Fruit fly (Drosophila melanogaster) whole organism, adult: ENCODE results near the gene Pmi.

ENCODE experiments used
- CG11617 ChIP-seq: fragments of 200-800 bp; sonication (Bioruptor generic); optimal IDR thresholded peaks from 2 replicates; lab custom pipeline; 2017; ENCODE audit warnings: mild to moderate bottlenecking, missing biosample characterization, missing genetic modification reagents, missing genetic modification characterization
- CG12768 ChIP-seq: fragments of 200-800 bp; sonication (Bioruptor generic); optimal IDR thresholded peaks from 2 replicates; lab custom pipeline; 2017; ENCODE audit warnings: missing biosample characterization, missing genetic modification characterization, mild to moderate bottlenecking, moderate library complexity, missing genetic modification reagents
- CG14711 ChIP-seq: fragments of 200-800 bp; sonication (Bioruptor generic); optimal IDR thresholded peaks from 2 replicates; lab custom pipeline; 2018; ENCODE audit warnings: missing biosample characterization, mild to moderate bottlenecking, missing genetic modification characterization, moderate library complexity
- CG1620 ChIP-seq: fragments of 200-800 bp; sonication (Bioruptor generic); optimal IDR thresholded peaks from 2 replicates; lab custom pipeline; 2016; ENCODE audit warnings: missing biosample characterization, missing genetic modification characterization
- CG33017 ChIP-seq: fragments of 200-800 bp; sonication (Bioruptor generic); optimal IDR thresholded peaks from 2 replicates; lab custom pipeline; 2018; ENCODE audit warnings: missing biosample characterization, mild to moderate bottlenecking, missing genetic modification characterization, moderate library complexity
- CG5204 ChIP-seq: fragments of 200-800 bp; sonication (Bioruptor generic); optimal IDR thresholded peaks from 2 replicates; lab custom pipeline; 2016; ENCODE audit warnings: missing biosample characterization, missing genetic modification characterization
- CG7045 ChIP-seq: fragments of 200-800 bp; sonication (Bioruptor generic); optimal IDR thresholded peaks from 2 replicates; lab custom pipeline; 2017; ENCODE audit warnings: missing biosample characterization, mild to moderate bottlenecking, missing genetic modification characterization
- CG7101 ChIP-seq: fragments of 200-800 bp; sonication (Bioruptor generic); optimal IDR thresholded peaks from 2 replicates; lab custom pipeline; 2018; ENCODE audit warnings: missing biosample characterization, mild to moderate bottlenecking, missing genetic modification characterization, moderate library complexity
- Clk ChIP-seq: fragments of 200-800 bp; sonication (Bioruptor generic); optimal IDR thresholded peaks from 2 replicates; lab custom pipeline; 2017; ENCODE audit warnings: missing biosample characterization, missing genetic modification characterization
- Crg-1 ChIP-seq: fragments of 200-800 bp; sonication (Bioruptor generic); optimal IDR thresholded peaks from 2 replicates; lab custom pipeline; 2016; ENCODE audit warnings: missing biosample characterization, missing genetic modification characterization
- Hr96 ChIP-seq: fragments of 200-800 bp; sonication (Bioruptor generic); optimal IDR thresholded peaks from 2 replicates; lab custom pipeline; 2016; ENCODE audit warnings: missing biosample characterization, missing genetic modification characterization
- Mnt ChIP-seq: fragments of 200-800 bp; sonication (Bioruptor generic); optimal IDR thresholded peaks from 2 replicates; lab custom pipeline; 2016; ENCODE audit warnings: missing biosample characterization, mild to moderate bottlenecking, missing genetic modification characterization
- bab1 ChIP-seq: fragments of 200-800 bp; sonication (Bioruptor generic); optimal IDR thresholded peaks from 3 replicates; lab custom pipeline; 2019; ENCODE audit warnings: missing biosample characterization, mild to moderate bottlenecking, missing genetic modification characterization, moderate library complexity
- cic ChIP-seq: fragments of 200-800 bp; sonication (Bioruptor generic); optimal IDR thresholded peaks from 2 replicates; lab custom pipeline; 2017; ENCODE audit warnings: missing biosample characterization, mild to moderate bottlenecking, missing genetic modification characterization, moderate library complexity
- cnc ChIP-seq, 2 experiments: fragments of >200 bp; optimal IDR thresholded peaks; 2 replicates each; lab custom pipeline; 2017
- kay ChIP-seq: fragments of 200-800 bp; sonication (Bioruptor generic); peaks from one replicate; lab custom pipeline; 2016; ENCODE audit warnings: missing biosample characterization, missing genetic modification characterization, borderline replicate concordance
- ovo ChIP-seq: fragments of 200-800 bp; sonication (Bioruptor generic); optimal IDR thresholded peaks from 2 replicates; lab custom pipeline; 2016; ENCODE audit warnings: missing biosample characterization, missing genetic modification characterization
- pad ChIP-seq: fragments of 200-800 bp; sonication (Bioruptor generic); optimal IDR thresholded peaks from 3 replicates; lab custom pipeline; 2017; ENCODE audit warnings: missing biosample characterization, missing genetic modification characterization, mild to moderate bottlenecking, moderate library complexity, missing genetic modification reagents
- tj ChIP-seq: fragments of 200-800 bp; sonication (Bioruptor generic); optimal IDR thresholded peaks from 3 replicates; lab custom pipeline; 2017; ENCODE audit warnings: missing biosample characterization, mild to moderate bottlenecking, missing genetic modification characterization, moderate library complexity
- toe ChIP-seq: fragments of 200-800 bp; sonication (Bioruptor generic); optimal IDR thresholded peaks from 2 replicates; lab custom pipeline; 2016; ENCODE audit warnings: missing biosample characterization, missing genetic modification characterization

Pmi gene

DNA sequence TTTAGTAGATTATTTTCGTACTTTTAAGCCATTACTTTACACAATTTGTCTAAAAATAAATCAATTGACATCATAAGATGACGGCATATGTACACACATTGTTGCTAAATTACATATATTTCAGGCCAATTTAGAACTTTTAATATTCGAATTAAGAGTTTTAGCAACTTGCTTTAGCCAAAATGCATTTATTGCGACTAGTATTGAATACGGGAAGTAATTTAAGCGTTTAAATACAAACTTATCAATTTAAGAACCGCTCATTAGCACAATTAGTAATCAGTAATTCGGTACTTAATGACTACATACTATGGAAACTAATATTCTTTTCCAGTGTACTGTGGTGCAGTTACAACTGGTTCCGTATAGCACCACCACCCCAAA is 29.3 kb downstream of the Pmi start:
- no peak for TF ChIP-seq CG11617 (GFP tag; lab: Kevin White, UChicago)
- TF ChIP-seq CG1620 (GFP tag; lab: Kevin White, UChicago) = no peak
- no peak for TF ChIP-seq tj (GFP tag; lab: Kevin White, UChicago)
- no peak for TF ChIP-seq cic (GFP tag; lab: Kevin White, UChicago)
- no peak for TF ChIP-seq Clk (GFP tag; lab: Kevin White, UChicago)
- TF ChIP-seq cnc (optimal IDR thresholded peaks at IDR 0.05; lab: Kevin White, UChicago) = no peak
- TF ChIP-seq CG5204 (GFP tag; lab: Kevin White, UChicago) = no peak
- no peak for TF ChIP-seq Mnt
- no peak for TF ChIP-seq ovo (GFP tag; lab: Kevin White, UChicago)
- no peak for TF ChIP-seq CG7101
- no peak for TF ChIP-seq CG7045 (GFP tag; lab: Kevin White, UChicago)
- TF ChIP-seq CG12768 (GFP tag; lab: Kevin White, UChicago) = no peak
- no peak for TF ChIP-seq CG14711 (tag; lab: Kevin White, UChicago)
- TF ChIP-seq Hr96 (GFP tag; lab: Kevin White, UChicago) = no peak
- TF ChIP-seq pad (GFP tag; lab: Kevin White, UChicago) = no peak
- no peak for TF ChIP-seq Crg-1
- TF ChIP-seq toe (GFP tag; lab: Kevin White, UChicago) = no peak
- TF ChIP-seq bab1 = no peak

DNA sequence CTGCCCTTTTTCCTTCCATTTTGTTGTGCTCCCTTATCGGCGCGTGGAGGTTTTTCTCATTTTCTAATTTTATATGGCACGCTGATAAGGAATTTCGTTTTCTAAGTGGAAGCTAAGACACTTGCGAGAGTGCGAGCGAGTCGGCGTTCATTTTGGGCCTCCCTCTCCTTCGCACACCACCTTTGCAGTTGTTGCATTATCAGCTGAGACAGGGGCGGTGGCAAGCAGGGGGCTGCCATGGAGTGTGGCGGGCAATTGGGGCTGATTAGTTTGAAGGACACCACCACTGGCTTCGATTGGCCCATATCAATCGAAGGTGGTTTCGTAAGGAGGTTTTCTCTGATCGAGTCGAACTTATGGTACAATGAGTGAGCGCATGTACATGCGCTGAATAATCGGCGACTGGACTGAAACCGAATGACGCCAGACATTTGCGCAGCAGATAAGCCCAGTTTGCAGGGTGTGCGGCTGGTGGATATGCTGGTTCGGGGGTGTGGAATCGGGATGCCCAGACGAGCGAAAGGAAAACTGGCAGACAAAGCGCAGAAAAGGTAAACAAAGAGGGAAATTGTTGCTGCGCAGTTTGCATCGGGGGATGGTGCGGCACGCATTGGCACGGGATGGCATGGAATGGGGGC is 29.9 kb downstream of the Pmi start:
- peak; percentile 88 for TF ChIP-seq Mnt
- TF ChIP-seq CG14711 (tag; lab: Kevin White, UChicago) = no peak
- no peak for TF ChIP-seq CG7101
- peak; percentile 88 for TF ChIP-seq cic (GFP tag; lab: Kevin White, UChicago)
- peak; percentile 17 for TF ChIP-seq CG12768 (GFP tag; lab: Kevin White, UChicago)
- no peak for TF ChIP-seq CG7045 (GFP tag; lab: Kevin White, UChicago)
- TF ChIP-seq cnc (optimal IDR thresholded peaks at IDR 0.05; lab: Kevin White, UChicago) = no peak

DNA sequence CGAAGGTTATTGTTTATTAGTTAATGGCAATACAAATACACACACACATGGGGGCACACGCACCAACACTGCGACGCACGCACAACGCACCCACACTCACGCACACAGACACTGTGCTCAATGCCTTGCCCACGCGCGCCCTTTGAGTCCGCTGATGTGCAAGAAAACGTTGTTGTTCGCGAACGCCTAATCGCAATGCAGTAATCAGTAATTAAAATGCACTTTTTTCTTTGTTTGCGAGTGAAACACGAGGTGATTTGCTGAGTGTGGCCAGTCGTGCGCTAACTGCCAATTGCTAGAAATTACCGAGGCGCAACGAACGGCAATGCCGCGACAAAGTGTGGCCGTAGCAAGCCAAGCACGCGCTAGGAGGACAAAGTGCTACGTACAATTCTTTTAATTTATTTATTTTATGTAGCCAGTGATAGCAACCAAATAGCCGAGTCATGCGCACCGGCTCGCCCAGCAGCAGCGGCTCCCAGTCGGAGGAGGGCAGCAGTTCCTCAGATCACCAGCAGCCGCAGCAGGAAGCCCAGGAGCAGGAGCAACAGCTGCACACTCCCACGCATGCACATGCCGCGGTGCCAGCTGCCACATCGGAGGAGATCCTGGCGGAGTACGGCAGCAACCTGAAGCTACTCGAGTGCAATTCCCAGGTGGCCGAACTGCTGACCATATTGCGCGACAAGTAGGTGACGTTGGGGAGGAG is 30.9 kb downstream of the Pmi start, which contains the start of the genes S6k and kri:
Gene S6k, minus strand, starts transcription at position 299 of the 709 bp plus-strand sequence.
Gene kri, plus strand, starts transcription at position 341 of the 709 bp plus-strand sequence.
- TF ChIP-seq CG1620 (GFP tag; lab: Kevin White, UChicago) = peak; percentile 23
- TF ChIP-seq CG14711 (tag; lab: Kevin White, UChicago) = peak; percentile 25
- TF ChIP-seq Mnt = peak; percentile 99
- TF ChIP-seq cnc (optimal IDR thresholded peaks at IDR 0.05; lab: Kevin White, UChicago) = no peak
- TF ChIP-seq Clk (GFP tag; lab: Kevin White, UChicago) = no peak
- TF ChIP-seq CG7045 (GFP tag; lab: Kevin White, UChicago) = no peak
- TF ChIP-seq Hr96 (GFP tag; lab: Kevin White, UChicago) = no peak
- peak; percentile 59 for TF ChIP-seq CG33017
- TF ChIP-seq Crg-1 = peak; percentile 24
- peak; percentile 21 for TF ChIP-seq pad (GFP tag; lab: Kevin White, UChicago)
- TF ChIP-seq CG12768 (GFP tag; lab: Kevin White, UChicago) = peak; percentile 68
- peak; percentile 29 for TF ChIP-seq tj (GFP tag; lab: Kevin White, UChicago)
- no peak for TF ChIP-seq ovo (GFP tag; lab: Kevin White, UChicago)
- TF ChIP-seq toe (GFP tag; lab: Kevin White, UChicago) = peak; percentile 30
- peak; percentile 35 for TF ChIP-seq CG7101
- peak; percentile 32 for TF ChIP-seq CG11617 (GFP tag; lab: Kevin White, UChicago)
- no peak for TF ChIP-seq kay (GFP tag; lab: Kevin White, UChicago)
- peak; percentile 46 for TF ChIP-seq bab1
- TF ChIP-seq CG5204 (GFP tag; lab: Kevin White, UChicago) = no peak
- peak; percentile 80 for TF ChIP-seq cic (GFP tag; lab: Kevin White, UChicago)

DNA sequence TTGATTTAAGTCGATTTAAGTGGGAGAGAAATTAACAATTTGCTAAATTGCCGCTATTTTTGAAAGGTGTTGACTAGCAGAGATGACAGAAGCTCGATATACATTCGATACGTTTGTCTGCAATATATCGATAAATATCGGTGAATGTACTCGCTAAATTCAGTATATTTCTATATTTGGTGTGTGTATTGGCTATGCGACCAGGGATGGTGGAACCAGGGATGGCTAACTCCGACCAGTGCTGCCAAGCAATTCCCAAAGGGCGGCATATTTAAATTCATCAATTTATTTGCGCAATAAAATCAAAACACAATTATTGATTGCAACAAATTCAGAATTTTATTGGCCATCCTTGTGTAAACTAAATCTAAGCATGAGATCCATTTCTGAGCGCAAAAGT is 33.2 kb downstream of the Pmi start, which contains the start of gene mad2:
Gene mad2, minus strand, starts transcription at position 78 of the 400 bp plus-strand sequence.
- TF ChIP-seq CG7101 = no peak
- no peak for TF ChIP-seq toe (GFP tag; lab: Kevin White, UChicago)
- TF ChIP-seq CG12768 (GFP tag; lab: Kevin White, UChicago) = no peak
- TF ChIP-seq cnc (optimal IDR thresholded peaks at IDR 0.05; lab: Kevin White, UChicago) = no peak
- peak; percentile 50 for TF ChIP-seq Crg-1
- TF ChIP-seq CG33017 = no peak
- TF ChIP-seq CG1620 (GFP tag; lab: Kevin White, UChicago) = no peak
- TF ChIP-seq Mnt = peak; percentile 4
- no peak for TF ChIP-seq Clk (GFP tag; lab: Kevin White, UChicago)
- no peak for TF ChIP-seq kay (GFP tag; lab: Kevin White, UChicago)
- TF ChIP-seq bab1 = peak; percentile 27
- TF ChIP-seq CG11617 (GFP tag; lab: Kevin White, UChicago) = no peak
- TF ChIP-seq tj (GFP tag; lab: Kevin White, UChicago) = no peak
- no peak for TF ChIP-seq Hr96 (GFP tag; lab: Kevin White, UChicago)
- no peak for TF ChIP-seq CG5204 (GFP tag; lab: Kevin White, UChicago)
- TF ChIP-seq ovo (GFP tag; lab: Kevin White, UChicago) = no peak
- no peak for TF ChIP-seq CG7045 (GFP tag; lab: Kevin White, UChicago)
- no peak for TF ChIP-seq pad (GFP tag; lab: Kevin White, UChicago)

DNA sequence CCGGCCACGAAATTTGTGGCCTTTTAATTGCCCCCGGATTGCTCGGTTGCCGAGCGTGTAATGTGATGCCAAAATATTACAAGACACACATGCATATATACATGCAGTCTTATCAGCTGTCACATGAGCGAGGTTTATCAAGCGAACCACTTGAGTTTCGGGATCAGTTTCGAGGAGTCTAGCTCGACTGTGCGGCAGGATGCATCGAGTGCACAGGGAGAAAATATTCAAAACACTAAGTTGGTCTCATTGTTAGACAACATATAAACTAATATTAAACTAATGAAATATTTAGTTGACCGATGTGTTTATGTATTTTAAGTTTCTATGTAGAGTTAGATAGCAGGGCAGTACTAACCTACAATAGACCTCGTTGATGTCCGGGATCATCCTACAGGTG is 37.3 kb downstream of the Pmi start:
- no peak for TF ChIP-seq CG7101
- no peak for TF ChIP-seq CG14711 (tag; lab: Kevin White, UChicago)
- no peak for TF ChIP-seq CG1620 (GFP tag; lab: Kevin White, UChicago)
- TF ChIP-seq CG7045 (GFP tag; lab: Kevin White, UChicago) = no peak
- no peak for TF ChIP-seq cic (GFP tag; lab: Kevin White, UChicago)
- TF ChIP-seq CG33017 = no peak
- TF ChIP-seq ovo (GFP tag; lab: Kevin White, UChicago) = no peak
- TF ChIP-seq toe (GFP tag; lab: Kevin White, UChicago) = no peak
- no peak for TF ChIP-seq Mnt
- TF ChIP-seq Crg-1 = no peak
- no peak for TF ChIP-seq CG12768 (GFP tag; lab: Kevin White, UChicago)
- TF ChIP-seq CG5204 (GFP tag; lab: Kevin White, UChicago) = no peak
